Worm (Caenorhabditis elegans) whole organism, early embryonic: ENCODE data around the gene K09C4.5.

Experiments
- B0310.2 ChIP-seq: sonication (generic microtip); optimal IDR thresholded peaks from 2 replicates; lab custom pipeline; 2016; ENCODE audit warnings: mild to moderate bottlenecking, missing genetic modification characterization, missing compliant biosample characterization
- F13C5.2 ChIP-seq: sonication (generic microtip); optimal IDR thresholded peaks from 2 replicates; lab custom pipeline; 2017; ENCODE audit warnings: mild to moderate bottlenecking, missing genetic modification characterization, inconsistent platforms, missing compliant biosample characterization
- aly-1 ChIP-seq: sonication (generic microtip); optimal IDR thresholded peaks from 2 replicates; lab custom pipeline; 2016; ENCODE audit warnings: missing genetic modification characterization, missing compliant biosample characterization
- ama-1 ChIP-seq: fragments of 150-350 bp; optimal IDR thresholded peaks from 2 replicates; lab custom pipeline; 2014
- ceh-13 ChIP-seq: fragments of 200-800 bp; sonication (Bioruptor generic); optimal IDR thresholded peaks from 2 replicates; lab custom pipeline; 2018; ENCODE audit warnings: mild to moderate bottlenecking, missing genetic modification characterization, missing compliant biosample characterization
- ceh-36 ChIP-seq: sonication (generic microtip); optimal IDR thresholded peaks from 2 replicates; lab custom pipeline; 2016; ENCODE audit warnings: missing genetic modification characterization, inconsistent platforms, missing compliant biosample characterization
- ets-7 ChIP-seq: sonication (generic microtip); optimal IDR thresholded peaks from 2 replicates; lab custom pipeline; 2016; ENCODE audit warnings: missing genotype, missing genetic modification characterization, missing compliant biosample characterization
- flt-1 ChIP-seq: fragments of 200-800 bp; sonication (Bioruptor generic); IDR thresholded peaks from 2 replicates; pipeline ENCODE4 v1.3.6; 2022; ENCODE audit warnings: missing genetic modification characterization, missing compliant biosample characterization
- hmbx-1 ChIP-seq: sonication (generic microtip); optimal IDR thresholded peaks from 2 replicates; lab custom pipeline; 2016; ENCODE audit warnings: mild to moderate bottlenecking, missing genetic modification characterization, missing compliant biosample characterization
- hmg-4 ChIP-seq: fragments of 200-800 bp; sonication (Bioruptor generic); optimal IDR thresholded peaks from 2 replicates; lab custom pipeline; 2018; ENCODE audit warnings: mild to moderate bottlenecking, missing genetic modification characterization, missing compliant biosample characterization
- hnd-1 ChIP-seq: sonication (generic microtip); optimal IDR thresholded peaks from 2 replicates; lab custom pipeline; 2016; ENCODE audit warnings: missing genetic modification characterization, missing compliant biosample characterization
- pes-1 ChIP-seq: fragments of 200-800 bp; sonication (Bioruptor generic); IDR thresholded peaks from 2 replicates; pipeline ENCODE4 v1.3.6; 2022; ENCODE audit warnings: missing genetic modification reagents, missing genetic modification characterization, missing compliant biosample characterization
- scrt-1 ChIP-seq: fragments of 200-800 bp; sonication (Bioruptor generic); IDR thresholded peaks from 2 replicates; pipeline ENCODE4 v1.3.6; 2022; ENCODE audit warnings: missing genetic modification characterization, missing compliant biosample characterization
- sea-1 ChIP-seq: fragments of 200-800 bp; sonication (Bioruptor generic); conservative IDR thresholded peaks from 2 replicates; pipeline ENCODE4 v1.3.6; 2022; ENCODE audit warnings: missing genetic modification characterization, missing compliant biosample characterization
- tbx-11 ChIP-seq: fragments of 200-800 bp; sonication (Bioruptor generic); IDR thresholded peaks from 2 replicates; pipeline ENCODE4 v1.3.6; 2022; ENCODE audit warnings: missing genetic modification characterization, missing compliant biosample characterization
- tbx-37 ChIP-seq: fragments of 200-800 bp; sonication (Bioruptor generic); conservative IDR thresholded peaks from 2 replicates; pipeline ENCODE4 v1.3.6; 2022; ENCODE audit warnings: missing genetic modification reagents, missing genetic modification characterization, missing compliant biosample characterization
- tra-4 ChIP-seq: sonication (generic microtip); optimal IDR thresholded peaks from 2 replicates; lab custom pipeline; 2017; ENCODE audit warnings: missing genetic modification characterization, missing compliant biosample characterization

The K09C4.5 gene

DNA sequence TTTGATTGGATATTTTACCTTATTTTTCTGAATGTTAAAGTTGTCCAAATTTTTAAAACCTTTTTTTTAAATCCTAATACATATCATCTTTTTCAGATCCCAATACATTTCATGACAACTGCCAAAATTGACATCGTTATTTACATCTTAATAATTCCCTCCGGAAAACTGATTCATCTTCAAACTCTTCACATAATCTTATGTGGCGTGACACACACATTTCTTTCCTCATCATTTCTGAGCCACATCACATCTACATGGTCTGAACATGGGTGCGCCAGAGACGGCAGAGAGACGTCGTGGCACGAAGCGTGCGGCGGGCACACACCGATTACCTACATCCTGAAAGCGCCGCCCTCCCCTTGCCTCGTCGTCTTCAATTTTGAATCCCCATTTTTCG, 29.9 kb upstream of the K09C4.5 start, which contains the start of gene tba-9:
tba-9 (plus strand) TSS at position 301 of the 400 bp plus-strand sequence.
- TF ChIP-seq pes-1 (GFP tag; lab: Robert Waterston, UW) (no peak), F13C5.2 (tag; lab: Kevin White, UChicago) (no peak), aly-1 (no peak), ceh-36 (tag; lab: Kevin White, UChicago) (no peak), ets-7 (tag; lab: Kevin White, UChicago) (no peak), scrt-1 (no peak), hmg-4 (GFP tag; lab: Kevin White, UChicago) (no peak), flt-1 (no peak), tbx-37 (GFP tag; lab: Robert Waterston, UW) (no peak), sea-1 (no peak), tbx-11 (GFP tag; lab: Robert Waterston, UW) (no peak), tra-4 (tag; lab: Kevin White, UChicago) (no peak), ama-1 (lab: Kevin White, UChicago) (no peak), B0310.2 (no peak), ceh-13 (no peak), hmbx-1 (no peak), hnd-1 (no peak)

ce11 chrX:3256784-3257493, 25.5 kb upstream of the K09C4.5 start, which contains the start of gene lbp-3:
Gene lbp-3, plus strand, starts transcription at chrX:3257372.
- TF ChIP-seq tbx-11 (GFP tag; lab: Robert Waterston, UW) (no peak), hmbx-1 (no peak), aly-1 (no peak), ceh-36 (tag; lab: Kevin White, UChicago) (no peak), ets-7 (tag; lab: Kevin White, UChicago) (no peak), B0310.2 (no peak), ama-1 (lab: Kevin White, UChicago) (no peak), pes-1 (GFP tag; lab: Robert Waterston, UW) (no peak), sea-1 (no peak), flt-1 (no peak), ceh-13 (no peak), scrt-1 (no peak), hmg-4 (GFP tag; lab: Kevin White, UChicago) (no peak), F13C5.2 (tag; lab: Kevin White, UChicago) (no peak), hnd-1 (no peak), tra-4 (tag; lab: Kevin White, UChicago) (no peak), tbx-37 (GFP tag; lab: Robert Waterston, UW) (no peak)

DNA sequence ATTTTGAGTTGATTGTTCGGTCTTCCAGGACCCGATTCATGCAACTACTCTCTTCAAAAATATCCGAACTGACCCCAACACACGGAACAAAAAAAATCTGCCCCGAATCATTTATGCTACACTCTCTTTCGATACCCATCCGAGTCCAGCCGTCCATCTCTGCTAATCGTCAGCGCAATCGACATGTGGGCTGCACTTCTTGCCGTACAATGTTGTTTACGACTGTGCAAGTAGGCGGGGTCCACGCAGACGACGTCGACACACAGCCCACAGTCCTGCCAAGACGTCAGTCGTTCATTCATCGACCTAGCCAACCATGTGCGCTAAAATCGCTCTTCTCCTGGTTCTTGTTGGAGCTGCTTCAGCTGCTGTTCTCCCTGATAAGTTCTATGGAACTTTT, 23.6 kb upstream of the K09C4.5 start, which contains the start of gene lbp-1:
lbp-1 (plus strand) TSS at position 301 of the 400 bp plus-strand sequence.
- TF ChIP-seq ama-1 (lab: Kevin White, UChicago) (no peak), hmg-4 (GFP tag; lab: Kevin White, UChicago) (peak; percentile 25), tbx-37 (GFP tag; lab: Robert Waterston, UW) (no peak), aly-1 (peak; percentile 32)

DNA sequence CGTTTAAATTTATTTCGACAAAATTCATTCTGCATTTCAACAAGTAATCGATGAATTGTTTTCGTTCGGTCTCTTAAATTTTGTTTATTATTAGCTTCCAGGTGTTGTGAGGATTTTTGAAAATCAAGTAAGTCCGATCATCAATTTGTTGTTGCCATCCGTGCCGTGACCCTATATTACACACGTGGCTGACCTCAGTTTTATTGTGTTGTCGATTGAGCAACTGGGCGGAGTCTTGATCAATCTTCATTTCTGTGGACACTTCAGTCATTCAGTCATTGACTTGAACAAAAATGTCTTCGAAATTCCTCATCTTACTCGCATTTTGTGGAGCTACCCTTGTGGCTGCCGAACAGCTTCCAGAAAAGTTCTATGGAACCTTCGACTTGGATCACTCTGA, 21.9 kb upstream of the K09C4.5 start, which contains the start of gene lbp-2:
lbp-2 (plus strand) TSS at position 102 of the 400 bp plus-strand sequence.
- no peak for TF ChIP-seq flt-1
- no peak for TF ChIP-seq ceh-13
- no peak for TF ChIP-seq B0310.2
- TF ChIP-seq sea-1 = no peak
- no peak for TF ChIP-seq tbx-11 (GFP tag; lab: Robert Waterston, UW)
- TF ChIP-seq ama-1 (lab: Kevin White, UChicago) = no peak
- no peak for TF ChIP-seq aly-1
- TF ChIP-seq tra-4 (tag; lab: Kevin White, UChicago) = no peak
- no peak for TF ChIP-seq ceh-36 (tag; lab: Kevin White, UChicago)
- TF ChIP-seq tbx-37 (GFP tag; lab: Robert Waterston, UW) = no peak
- no peak for TF ChIP-seq hmbx-1
- TF ChIP-seq pes-1 (GFP tag; lab: Robert Waterston, UW) = no peak
- TF ChIP-seq hmg-4 (GFP tag; lab: Kevin White, UChicago) = no peak
- no peak for TF ChIP-seq F13C5.2 (tag; lab: Kevin White, UChicago)
- TF ChIP-seq ets-7 (tag; lab: Kevin White, UChicago) = no peak

DNA sequence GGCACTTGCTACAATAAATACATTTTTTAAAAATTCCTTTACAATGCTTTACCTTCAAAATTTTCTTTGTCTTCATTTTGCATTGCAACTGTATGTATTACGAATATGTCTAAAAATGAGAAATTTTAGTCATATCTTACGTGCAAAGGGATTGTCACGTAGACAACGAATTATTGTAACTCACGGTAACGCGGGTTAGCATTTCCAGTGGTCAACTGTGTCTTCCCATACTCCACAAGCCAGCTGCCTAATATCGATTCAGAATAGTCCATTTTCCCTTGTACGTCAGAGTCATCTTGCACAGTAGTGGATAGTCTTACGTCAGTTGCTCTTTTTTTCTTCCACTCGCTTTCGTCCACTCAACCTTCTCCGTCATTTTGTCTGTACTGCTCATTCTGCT, 19.8 kb upstream of the K09C4.5 start, which contains the start of gene fbxb-71:
fbxb-71 (plus strand) TSS at position 301 of the 400 bp plus-strand sequence.
- TF ChIP-seq hmbx-1 = no peak

DNA sequence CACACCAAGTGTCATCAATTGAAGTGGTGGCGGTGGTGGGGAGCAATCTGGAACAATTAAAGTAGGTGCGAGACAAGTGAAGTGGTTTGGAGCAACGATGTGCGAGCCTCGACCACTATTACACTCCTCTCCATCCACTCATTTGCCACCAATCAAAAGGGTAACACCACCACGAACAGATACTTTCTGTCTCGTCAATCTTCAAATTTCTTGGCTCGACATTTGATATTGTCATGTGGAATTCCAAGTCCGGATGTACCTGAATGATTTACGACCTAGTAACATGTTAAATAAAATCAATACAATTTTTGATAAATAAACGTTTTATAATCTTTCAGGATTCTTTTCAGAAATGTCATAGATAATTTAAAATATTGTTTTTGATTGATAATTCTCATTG, 11.6 kb upstream of the K09C4.5 start, which contains the start of gene sul-1:
sul-1 (minus strand) TSS at position 101 of the 400 bp plus-strand sequence.
- TF ChIP-seq hmbx-1 (no peak), flt-1 (no peak), hnd-1 (no peak), tra-4 (tag; lab: Kevin White, UChicago) (no peak), F13C5.2 (tag; lab: Kevin White, UChicago) (no peak), sea-1 (no peak), ceh-13 (no peak), ama-1 (lab: Kevin White, UChicago) (no peak), ceh-36 (tag; lab: Kevin White, UChicago) (no peak)

DNA sequence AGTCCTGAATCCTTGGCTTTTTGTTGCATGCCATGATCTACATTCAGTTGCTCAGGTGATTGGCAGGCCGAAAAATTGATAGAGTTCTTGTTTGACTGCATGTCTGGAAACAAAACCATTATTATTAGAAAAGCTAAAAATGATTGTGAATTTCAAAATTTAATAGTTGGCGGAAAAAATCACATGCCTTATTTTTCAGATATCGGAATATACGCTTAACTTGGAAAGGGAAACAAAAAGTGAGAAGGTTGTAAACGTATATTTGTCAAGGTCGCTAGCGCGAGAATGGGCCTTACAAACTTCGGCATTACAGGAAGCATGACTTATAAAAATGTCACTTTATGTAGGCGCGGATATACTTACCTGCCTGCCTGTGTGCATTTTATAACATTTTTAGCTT, 10.8 kb upstream of the K09C4.5 start, which contains the start of gene K09C4.9:
K09C4.9 (minus strand) TSS at position 101 of the 400 bp plus-strand sequence.
- TF ChIP-seq F13C5.2 (tag; lab: Kevin White, UChicago) (no peak), ets-7 (tag; lab: Kevin White, UChicago) (no peak), B0310.2 (no peak), tbx-37 (GFP tag; lab: Robert Waterston, UW) (no peak), ama-1 (lab: Kevin White, UChicago) (no peak), hnd-1 (no peak), scrt-1 (no peak), tra-4 (tag; lab: Kevin White, UChicago) (no peak), tbx-11 (GFP tag; lab: Robert Waterston, UW) (no peak), ceh-36 (tag; lab: Kevin White, UChicago) (no peak), hmg-4 (GFP tag; lab: Kevin White, UChicago) (no peak), flt-1 (no peak), aly-1 (no peak), ceh-13 (no peak), pes-1 (GFP tag; lab: Robert Waterston, UW) (no peak), hmbx-1 (no peak), sea-1 (no peak)
